Fruit fly (Drosophila melanogaster) whole organism, adult: ENCODE data around the gene msps.

Experiments
- CG14711 ChIP-seq: fragments of 200-800 bp; sonication (Bioruptor generic); optimal IDR thresholded peaks from 2 replicates; lab custom pipeline; 2018; ENCODE audit warnings: missing biosample characterization, mild to moderate bottlenecking, missing genetic modification characterization, moderate library complexity
- CG1620 ChIP-seq: fragments of 200-800 bp; sonication (Bioruptor generic); optimal IDR thresholded peaks from 2 replicates; lab custom pipeline; 2016; ENCODE audit warnings: missing biosample characterization, missing genetic modification characterization
- kay ChIP-seq: fragments of 200-800 bp; sonication (Bioruptor generic); peaks from one replicate; lab custom pipeline; 2016; ENCODE audit warnings: missing biosample characterization, missing genetic modification characterization, borderline replicate concordance
- toe ChIP-seq: fragments of 200-800 bp; sonication (Bioruptor generic); optimal IDR thresholded peaks from 2 replicates; lab custom pipeline; 2016; ENCODE audit warnings: missing biosample characterization, missing genetic modification characterization

dm6 chr3R:16033727-16034126 lies 16.9 kb upstream of the msps start:
- TF ChIP-seq kay, result no peak
- no peak for TF ChIP-seq CG14711 (tag; lab: Kevin White, UChicago)
- no peak for TF ChIP-seq toe (GFP tag; lab: Kevin White, UChicago)
- TF ChIP-seq CG1620 (GFP tag; lab: Kevin White, UChicago), result no peak
